Worm (Caenorhabditis elegans) whole organism, L3 larva: ENCODE measurements around the gene nhr-101.

ENCODE experiments used
- R02D3.7 ChIP-seq: fragments of 150-350 bp; optimal IDR thresholded peaks from 2 replicates; lab custom pipeline; 2014; ENCODE audit warnings: missing biosample characterization, missing genetic modification characterization
- ZK546.5 ChIP-seq: sonication (generic microtip); optimal IDR thresholded peaks from 2 replicates; lab custom pipeline; 2017; ENCODE audit warnings: missing biosample characterization, missing genetic modification characterization
- aly-2 ChIP-seq: fragments of 150-350 bp; optimal IDR thresholded peaks from 2 replicates; lab custom pipeline; 2014; ENCODE audit warnings: missing biosample characterization, missing genetic modification characterization
- ama-1 ChIP-seq: fragments of 150-350 bp; optimal IDR thresholded peaks from 2 replicates; lab custom pipeline; 2018
- ceh-16 ChIP-seq: sonication (generic microtip); optimal IDR thresholded peaks from 2 replicates; lab custom pipeline; 2017; ENCODE audit warnings: missing biosample characterization, missing genetic modification characterization
- ceh-9 ChIP-seq: sonication (generic microtip); optimal IDR thresholded peaks from 2 replicates; lab custom pipeline; 2018; ENCODE audit warnings: missing biosample characterization, missing genetic modification characterization
- daf-12 ChIP-seq: fragments of 150-350 bp; optimal IDR thresholded peaks from 2 replicates; lab custom pipeline; 2014; ENCODE audit warnings: missing biosample characterization, missing genetic modification reagents, missing genetic modification characterization
- egl-27 ChIP-seq: sonication (generic microtip); optimal IDR thresholded peaks from 4 replicates; lab custom pipeline; 2017; ENCODE audit warnings: missing biosample characterization, missing genetic modification reagents, missing genetic modification characterization
- egl-5 ChIP-seq: fragments of 150-350 bp; optimal IDR thresholded peaks from 2 replicates; lab custom pipeline; 2017; ENCODE audit warnings: missing biosample characterization, missing genetic modification reagents, missing genetic modification characterization, inconsistent platforms
- elt-1 ChIP-seq: fragments of 150-350 bp; optimal IDR thresholded peaks from 2 replicates; lab custom pipeline; 2014; ENCODE audit warnings: missing biosample characterization, missing genetic modification characterization
- elt-2 ChIP-seq: sonication (generic microtip); optimal IDR thresholded peaks from 2 replicates; lab custom pipeline; 2016; ENCODE audit warnings: missing genetic modification reagents, mild to moderate bottlenecking, missing genetic modification characterization, missing compliant biosample characterization
- elt-3 ChIP-seq, 3 experiments: fragments of 150-350 bp in 1 of 3; sonication (generic microtip) in 2 of 3; optimal IDR thresholded peaks; 2 replicates in 2 of 3; 4 replicates in 1 of 3; lab custom pipeline; 2014 to 2017; ENCODE audit warnings: missing biosample characterization in 3 of 3, missing genetic modification characterization in 3 of 3
- eor-1 ChIP-seq, 2 experiments: fragments of 150-350 bp; optimal IDR thresholded peaks; 2 replicates each; lab custom pipeline; 2014 to 2018; ENCODE audit warnings: missing biosample characterization in 2 of 2, missing genetic modification characterization in 2 of 2
- fkh-10 ChIP-seq: sonication (generic microtip); optimal IDR thresholded peaks from 2 replicates; lab custom pipeline; 2017; ENCODE audit warnings: missing biosample characterization, missing genetic modification reagents, missing genetic modification characterization
- fkh-2 ChIP-seq: fragments of 150-350 bp; optimal IDR thresholded peaks from 2 replicates; lab custom pipeline; 2014; ENCODE audit warnings: missing biosample characterization, missing genetic modification reagents, missing genetic modification characterization
- fos-1 ChIP-seq: fragments of 150-350 bp; optimal IDR thresholded peaks from 2 replicates; lab custom pipeline; 2014; ENCODE audit warnings: missing biosample characterization, missing genetic modification characterization
- hmg-11 ChIP-seq: sonication (generic microtip); optimal IDR thresholded peaks from 2 replicates; lab custom pipeline; 2016; ENCODE audit warnings: missing genetic modification characterization, missing compliant biosample characterization
- jun-1 ChIP-seq: fragments of 150-350 bp; optimal IDR thresholded peaks from 2 replicates; lab custom pipeline; 2014; ENCODE audit warnings: missing biosample characterization, missing genetic modification reagents, missing genetic modification characterization
- lin-15B ChIP-seq: fragments of 150-350 bp; optimal IDR thresholded peaks from 2 replicates; lab custom pipeline; 2014; ENCODE audit warnings: missing biosample characterization, missing genetic modification characterization
- lin-39 ChIP-seq: fragments of 150-350 bp; optimal IDR thresholded peaks from 2 replicates; lab custom pipeline; 2018; ENCODE audit warnings: missing biosample characterization, missing genetic modification reagents, missing genetic modification characterization
- lsy-12 ChIP-seq: sonication (generic microtip); optimal IDR thresholded peaks from 2 replicates; lab custom pipeline; 2016; ENCODE audit warnings: mild to moderate bottlenecking, missing genetic modification characterization, missing compliant biosample characterization
- mml-1 ChIP-seq: fragments of 150-350 bp; sonication (generic microtip); optimal IDR thresholded peaks from 3 replicates; lab custom pipeline; 2014; ENCODE audit warnings: missing biosample characterization, missing genetic modification characterization
- nfya-1 ChIP-seq: sonication (generic microtip); optimal IDR thresholded peaks from 2 replicates; lab custom pipeline; 2017; ENCODE audit warnings: missing genetic modification characterization, mild to moderate bottlenecking, missing compliant biosample characterization, antibody characterized with exemption, moderate library complexity; ENCODE audit not compliant: insufficient read depth
- nhr-11 ChIP-seq: fragments of 150-350 bp; optimal IDR thresholded peaks from 2 replicates; lab custom pipeline; 2014; ENCODE audit warnings: missing biosample characterization, missing genetic modification characterization
- nhr-12 ChIP-seq: fragments of 150-350 bp; optimal IDR thresholded peaks from 2 replicates; lab custom pipeline; 2014; ENCODE audit warnings: missing biosample characterization, missing genetic modification characterization
- nhr-23 ChIP-seq: fragments of 150-350 bp; optimal IDR thresholded peaks from 2 replicates; lab custom pipeline; 2014; ENCODE audit warnings: missing biosample characterization, missing genetic modification reagents, missing genetic modification characterization
- nhr-237 ChIP-seq: fragments of 150-350 bp; optimal IDR thresholded peaks from 2 replicates; lab custom pipeline; 2014; ENCODE audit warnings: missing biosample characterization, missing genetic modification characterization
- nhr-25 ChIP-seq: sonication (generic microtip); optimal IDR thresholded peaks from 2 replicates; lab custom pipeline; 2017; ENCODE audit warnings: missing biosample characterization, missing genetic modification characterization
- nhr-28 ChIP-seq: fragments of 150-350 bp; optimal IDR thresholded peaks from 2 replicates; lab custom pipeline; 2014; ENCODE audit warnings: missing biosample characterization, missing genetic modification characterization
- nhr-43 ChIP-seq: sonication (generic microtip); optimal IDR thresholded peaks from 2 replicates; lab custom pipeline; 2016; ENCODE audit warnings: mild to moderate bottlenecking, missing genetic modification characterization, missing compliant biosample characterization; ENCODE audit not compliant: poor library complexity, severe bottlenecking
- nhr-76 ChIP-seq: fragments of 150-350 bp; sonication (generic microtip); optimal IDR thresholded peaks from 5 replicates; lab custom pipeline; 2014; ENCODE audit warnings: missing biosample characterization, missing genetic modification characterization
- nhr-77 ChIP-seq: fragments of 150-350 bp; optimal IDR thresholded peaks from 2 replicates; lab custom pipeline; 2014; ENCODE audit warnings: missing biosample characterization, missing genetic modification characterization
- pha-4 ChIP-seq: fragments of 150-350 bp; optimal IDR thresholded peaks from 2 replicates; lab custom pipeline; 2014; ENCODE audit warnings: missing biosample characterization, missing genetic modification reagents, missing genetic modification characterization
- pqm-1 ChIP-seq: fragments of 150-350 bp; optimal IDR thresholded peaks from 2 replicates; lab custom pipeline; 2017; ENCODE audit warnings: missing biosample characterization, missing genetic modification characterization, inconsistent platforms
- skn-1 ChIP-seq: fragments of 150-350 bp; optimal IDR thresholded peaks from 2 replicates; lab custom pipeline; 2014; ENCODE audit warnings: missing biosample characterization, missing genetic modification characterization
- snpc-4 ChIP-seq: fragments of 150-350 bp; optimal IDR thresholded peaks from 2 replicates; lab custom pipeline; 2014; ENCODE audit warnings: missing biosample characterization, missing genetic modification characterization
- tbx-2 ChIP-seq: sonication (generic microtip); optimal IDR thresholded peaks from 2 replicates; lab custom pipeline; 2016; ENCODE audit warnings: mild to moderate bottlenecking, missing genetic modification characterization, missing compliant biosample characterization
- unc-39 ChIP-seq: sonication (generic microtip); optimal IDR thresholded peaks from 4 replicates; lab custom pipeline; 2017; ENCODE audit warnings: missing biosample characterization, missing genetic modification characterization
- unc-62 ChIP-seq: fragments of 150-350 bp; sonication (generic microtip); optimal IDR thresholded peaks from 4 replicates; lab custom pipeline; 2014; ENCODE audit warnings: missing biosample characterization, missing genetic modification reagents, missing genetic modification characterization
- zag-1 ChIP-seq: fragments of 150-350 bp; optimal IDR thresholded peaks from 2 replicates; lab custom pipeline; 2014; ENCODE audit warnings: missing biosample characterization, missing genetic modification characterization
- ztf-4 ChIP-seq: fragments of 150-350 bp; optimal IDR thresholded peaks from 2 replicates; lab custom pipeline; 2014; ENCODE audit warnings: missing biosample characterization, missing genetic modification characterization

The nhr-101 gene

DNA sequence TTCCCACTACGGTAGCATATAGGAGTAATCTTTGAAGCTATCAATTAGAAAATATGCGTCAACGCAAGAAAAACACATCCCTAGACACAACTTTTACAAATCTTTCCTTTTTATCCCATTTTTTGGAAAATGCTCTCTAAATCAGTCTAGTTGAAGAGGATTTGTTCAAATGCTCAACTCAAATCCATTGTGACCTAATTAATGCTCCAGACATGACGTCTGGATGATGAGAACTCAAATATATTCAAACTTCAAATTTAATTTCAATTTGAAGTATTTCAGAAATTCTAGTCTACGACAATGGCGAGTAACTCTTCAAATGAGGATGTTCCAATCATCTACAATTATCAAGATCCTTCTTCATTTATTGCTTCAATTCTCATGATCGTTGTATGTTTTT, 17.9 kb upstream of the nhr-101 start, which contains the start of gene srx-85:
Gene srx-85, plus strand, starts transcription at position 301 of the 400 bp plus-strand sequence.
- TF ChIP-seq pqm-1 (no peak), nhr-28 (no peak), nhr-76 (no peak), egl-27 (tag; lab: Kevin White, UChicago) (no peak), elt-2 (no peak), elt-3 (tag; optimal IDR thresholded peaks at IDR 0.05; lab: Kevin White, UChicago) (no peak), egl-5 (tag; lab: Kevin White, UChicago) (no peak), nhr-77 (tag; lab: Kevin White, UChicago) (no peak), nhr-11 (tag; lab: Kevin White, UChicago) (no peak), nhr-25 (tag; lab: Kevin White, UChicago) (no peak), fos-1 (tag; lab: Kevin White, UChicago) (no peak), skn-1 (tag; lab: Kevin White, UChicago) (no peak)

DNA sequence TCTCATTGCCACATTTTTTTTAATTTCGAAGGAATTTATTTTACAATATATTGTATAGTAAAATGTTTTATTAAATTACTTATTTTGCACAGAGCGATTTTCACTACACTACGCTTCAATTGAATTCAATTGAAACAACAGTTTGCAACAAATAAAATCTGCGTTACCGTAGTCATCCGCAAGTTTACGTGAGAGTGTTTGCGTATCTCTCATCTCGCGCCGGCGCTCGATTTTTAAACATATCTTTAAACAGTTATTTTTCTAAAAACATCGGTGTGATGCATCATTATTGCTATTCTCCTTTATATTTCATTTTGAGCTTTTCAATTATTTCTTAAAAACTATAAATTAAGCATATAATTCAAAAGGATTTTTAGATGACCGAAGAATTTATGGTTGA, 16.0 kb upstream of the nhr-101 start, which contains the start of gene duo-1:
Gene duo-1, plus strand, starts transcription at position 371 of the 400 bp plus-strand sequence.
- no peak for TF ChIP-seq nhr-25 (tag; lab: Kevin White, UChicago)
- TF ChIP-seq daf-12 (tag; lab: Kevin White, UChicago) = no peak

DNA sequence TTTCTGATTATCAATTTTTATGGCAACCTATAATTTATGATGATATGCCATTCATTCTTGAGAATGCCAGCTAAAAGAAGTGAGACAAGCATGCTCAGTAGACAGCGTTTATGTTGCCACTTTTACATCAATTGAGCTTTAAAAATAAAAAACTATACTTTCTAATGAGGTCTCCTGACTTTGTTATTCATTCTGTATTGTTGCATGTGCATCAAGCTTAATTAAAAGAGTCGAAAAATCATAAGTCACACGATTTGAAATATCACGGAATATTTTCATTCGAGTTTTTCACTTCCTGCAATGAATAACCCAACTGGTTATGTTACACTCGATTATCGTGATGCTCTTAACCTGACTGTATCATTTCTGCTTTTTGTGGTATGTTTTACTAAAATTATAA, 7.6 kb upstream of the nhr-101 start, which contains the start of gene srx-86:
Gene srx-86, plus strand, starts transcription at position 301 of the 400 bp plus-strand sequence.
- TF ChIP-seq nhr-12 (tag; lab: Kevin White, UChicago) (no peak), hmg-11 (tag; lab: Kevin White, UChicago) (no peak), nhr-11 (tag; lab: Kevin White, UChicago) (no peak), ZK546.5 (no peak), nhr-76 (no peak), nfya-1 (no peak), eor-1 (tag; optimal IDR thresholded peaks at IDR 0.05; lab: Kevin White, UChicago) (no peak), ceh-9 (no peak), mml-1 (tag; lab: Kevin White, UChicago) (no peak), fos-1 (tag; lab: Kevin White, UChicago) (no peak), nhr-237 (tag; lab: Kevin White, UChicago) (no peak), zag-1 (tag; lab: Kevin White, UChicago) (no peak), ama-1 (lab: Kevin White, UChicago) (no peak), skn-1 (tag; lab: Kevin White, UChicago) (no peak), R02D3.7 (tag; lab: Kevin White, UChicago) (no peak), fkh-10 (GFP tag; lab: Kevin White, UChicago) (no peak), tbx-2 (tag; lab: Kevin White, UChicago) (no peak), nhr-77 (tag; lab: Kevin White, UChicago) (no peak), unc-39 (tag; lab: Kevin White, UChicago) (no peak)

DNA sequence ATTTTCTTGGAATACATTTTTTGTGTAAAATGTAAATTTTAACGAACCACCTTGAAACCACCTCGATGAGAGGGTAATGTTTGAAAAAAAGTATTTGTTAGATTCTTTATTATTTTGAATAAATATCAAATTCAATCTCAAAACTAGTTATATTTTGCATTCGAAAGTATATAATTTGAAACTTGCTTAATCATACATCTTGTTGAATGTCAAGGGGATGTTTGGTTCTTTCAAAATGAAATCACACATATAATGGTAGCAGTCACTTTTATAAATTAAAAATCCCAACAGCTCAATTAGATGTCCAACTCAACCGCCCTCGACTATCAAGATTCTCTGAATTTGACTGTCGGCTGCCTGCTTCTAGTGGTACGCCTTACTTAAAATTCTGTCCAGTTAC, 5.7 kb upstream of the nhr-101 start, which contains the start of gene srx-87:
Gene srx-87, plus strand, starts transcription at position 301 of the 400 bp plus-strand sequence.
- TF ChIP-seq eor-1 (tag; optimal IDR thresholded peaks at IDR 0.05; lab: Kevin White, UChicago) (no peak), elt-3 (tag; optimal IDR thresholded peaks at IDR 0.05; lab: Kevin White, UChicago) (no peak), elt-2 (no peak), snpc-4 (tag; lab: Kevin White, UChicago) (no peak), nhr-11 (tag; lab: Kevin White, UChicago) (no peak), fkh-2 (tag; lab: Kevin White, UChicago) (no peak), jun-1 (no peak), lin-15B (no peak), skn-1 (tag; lab: Kevin White, UChicago) (no peak), daf-12 (tag; lab: Kevin White, UChicago) (no peak), unc-39 (tag; lab: Kevin White, UChicago) (no peak), ceh-16 (tag; lab: Kevin White, UChicago) (no peak), R02D3.7 (tag; lab: Kevin White, UChicago) (no peak), tbx-2 (tag; lab: Kevin White, UChicago) (no peak)

DNA sequence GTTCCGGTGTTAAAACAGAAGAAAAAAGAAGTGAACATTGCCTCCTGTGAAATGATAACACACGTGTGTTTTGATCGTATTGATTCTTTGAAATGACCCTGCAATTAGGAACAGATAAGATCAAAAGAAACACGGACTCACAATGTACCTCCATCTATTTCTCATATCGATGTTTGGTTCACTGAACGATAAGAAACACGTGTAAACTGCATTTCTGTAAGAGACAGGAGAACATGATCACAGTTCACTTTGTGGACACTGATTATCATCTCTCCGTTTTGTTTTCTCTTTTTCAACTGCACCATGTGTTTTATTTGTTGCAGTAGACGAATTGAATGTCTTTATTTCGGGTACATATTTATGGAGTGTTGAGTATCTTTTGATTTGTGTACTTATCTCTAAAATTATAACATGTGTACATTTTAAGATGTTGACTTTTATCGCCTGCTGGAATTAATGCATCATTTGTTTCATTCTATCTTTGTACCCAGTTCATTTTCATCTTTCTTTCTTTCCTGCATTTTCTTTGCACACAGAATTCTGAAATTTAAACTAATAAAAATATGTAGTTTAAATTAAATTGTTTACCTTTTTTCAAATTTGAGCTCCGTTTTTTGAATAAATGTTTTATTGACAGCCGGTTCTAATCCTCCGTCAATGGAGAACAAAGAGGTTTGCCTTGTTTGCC, 2.7 kb downstream of the nhr-101 start, which contains the start of the genes H12C20.7 and nhr-68:
Gene H12C20.7, minus strand, starts transcription at position 188 of the 688 bp plus-strand sequence.
Gene nhr-68, plus strand, starts transcription at position 638 of the 688 bp plus-strand sequence.
- TF ChIP-seq nhr-23 (tag; lab: Kevin White, UChicago) (peak; percentile 93), pqm-1 (peak; percentile 99), nhr-28 (peak; percentile 48), aly-2 (no peak), lsy-12 (tag; lab: Kevin White, UChicago) (peak; percentile 95), nhr-25 (tag; lab: Kevin White, UChicago) (peak; percentile 94), nfya-1 (peak; percentile 65), unc-62 (GFP tag; lab: Kevin White, UChicago) (peak; percentile 22), nhr-11 (tag; lab: Kevin White, UChicago) (no peak), jun-1 (peak; percentile 91), tbx-2 (tag; lab: Kevin White, UChicago) (peak; percentile 87), nhr-76 (peak; percentile 9), ZK546.5 (no peak), elt-1 (peak; percentile 50), lin-15B (peak; percentile 23), pha-4 (tag; lab: Kevin White, UChicago) (peak; percentile 95), snpc-4 (tag; lab: Kevin White, UChicago) (no peak), nhr-43 (peak; percentile 99), nhr-77 (tag; lab: Kevin White, UChicago) (peak; percentile 31), nhr-237 (tag; lab: Kevin White, UChicago) (no peak), lin-39 (tag; lab: Kevin White, UChicago) (no peak), ztf-4 (tag; lab: Kevin White, UChicago) (peak; percentile 52)
